Worm (Caenorhabditis elegans) whole organism, L3 larva: ENCODE data around the gene spe-36.

ENCODE experiments used
- ceh-82 ChIP-seq: fragments of 150-350 bp; optimal IDR thresholded peaks from 2 replicates; lab custom pipeline; 2014; ENCODE audit warnings: missing biosample characterization, missing genetic modification characterization
- ceh-9 ChIP-seq: sonication (generic microtip); optimal IDR thresholded peaks from 2 replicates; lab custom pipeline; 2018; ENCODE audit warnings: missing biosample characterization, missing genetic modification characterization
- mdl-1 ChIP-seq: fragments of 150-350 bp; optimal IDR thresholded peaks from 2 replicates; lab custom pipeline; 2014; ENCODE audit warnings: missing biosample characterization, missing genetic modification characterization
- nhr-12 ChIP-seq: fragments of 150-350 bp; optimal IDR thresholded peaks from 2 replicates; lab custom pipeline; 2014; ENCODE audit warnings: missing biosample characterization, missing genetic modification characterization
- nhr-23 ChIP-seq: fragments of 150-350 bp; optimal IDR thresholded peaks from 2 replicates; lab custom pipeline; 2014; ENCODE audit warnings: missing biosample characterization, missing genetic modification reagents, missing genetic modification characterization
- nhr-28 ChIP-seq: fragments of 150-350 bp; optimal IDR thresholded peaks from 2 replicates; lab custom pipeline; 2014; ENCODE audit warnings: missing biosample characterization, missing genetic modification characterization
- nhr-76 ChIP-seq: fragments of 150-350 bp; sonication (generic microtip); optimal IDR thresholded peaks from 5 replicates; lab custom pipeline; 2014; ENCODE audit warnings: missing biosample characterization, missing genetic modification characterization
- pqm-1 ChIP-seq: fragments of 150-350 bp; optimal IDR thresholded peaks from 2 replicates; lab custom pipeline; 2017; ENCODE audit warnings: missing biosample characterization, missing genetic modification characterization, inconsistent platforms
- unc-62 ChIP-seq: fragments of 150-350 bp; sonication (generic microtip); optimal IDR thresholded peaks from 4 replicates; lab custom pipeline; 2014; ENCODE audit warnings: missing biosample characterization, missing genetic modification reagents, missing genetic modification characterization

DNA sequence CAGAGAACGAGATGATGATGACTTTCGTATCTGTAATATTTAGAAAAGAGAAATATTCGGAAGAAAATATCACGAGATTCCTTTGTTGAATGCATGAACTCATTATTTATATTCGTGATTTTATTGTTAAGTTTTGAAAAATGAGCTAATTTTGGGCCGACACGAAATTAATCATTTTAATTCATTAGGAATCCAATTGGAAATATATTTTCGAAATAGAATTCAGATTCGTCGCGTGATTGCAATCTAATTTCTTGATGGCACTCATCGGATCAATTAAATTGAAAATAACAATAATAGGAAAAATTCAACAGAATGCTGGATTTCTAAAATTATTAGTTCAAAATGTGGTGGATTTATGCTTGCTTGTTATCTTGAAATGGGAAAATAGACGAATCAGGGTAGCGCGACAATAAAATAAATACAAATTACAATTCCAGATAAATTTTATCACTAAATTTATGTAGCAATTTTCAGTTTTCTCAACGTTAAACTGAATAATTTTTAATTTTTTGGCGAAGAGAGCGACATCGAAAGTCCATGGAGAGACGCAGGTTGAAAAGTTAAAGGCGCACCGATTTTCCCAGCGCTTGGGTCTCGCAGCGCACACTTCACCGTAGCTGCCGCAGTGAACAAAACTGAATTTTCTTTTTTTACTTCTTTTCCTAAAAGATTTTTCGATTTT is 9.8 kb upstream of the spe-36 start:
- TF ChIP-seq unc-62 (GFP tag; lab: Kevin White, UChicago) = no peak
- no peak for TF ChIP-seq ceh-9
- TF ChIP-seq ceh-82 (tag; lab: Kevin White, UChicago) = no peak
- TF ChIP-seq pqm-1 (tag; lab: Kevin White, UChicago) = peak; percentile 43
- TF ChIP-seq nhr-23 (tag; lab: Kevin White, UChicago) = peak; percentile 74
- TF ChIP-seq nhr-28 (tag; lab: Kevin White, UChicago) = no peak
- no peak for TF ChIP-seq mdl-1 (tag; lab: Kevin White, UChicago)
- no peak for TF ChIP-seq nhr-12 (tag; lab: Kevin White, UChicago)
- TF ChIP-seq nhr-76 (tag; lab: Kevin White, UChicago) = no peak
